Fruit fly (Drosophila melanogaster): ENCODE measurements around the gene CG32815.

Gene CG32815

DNA sequence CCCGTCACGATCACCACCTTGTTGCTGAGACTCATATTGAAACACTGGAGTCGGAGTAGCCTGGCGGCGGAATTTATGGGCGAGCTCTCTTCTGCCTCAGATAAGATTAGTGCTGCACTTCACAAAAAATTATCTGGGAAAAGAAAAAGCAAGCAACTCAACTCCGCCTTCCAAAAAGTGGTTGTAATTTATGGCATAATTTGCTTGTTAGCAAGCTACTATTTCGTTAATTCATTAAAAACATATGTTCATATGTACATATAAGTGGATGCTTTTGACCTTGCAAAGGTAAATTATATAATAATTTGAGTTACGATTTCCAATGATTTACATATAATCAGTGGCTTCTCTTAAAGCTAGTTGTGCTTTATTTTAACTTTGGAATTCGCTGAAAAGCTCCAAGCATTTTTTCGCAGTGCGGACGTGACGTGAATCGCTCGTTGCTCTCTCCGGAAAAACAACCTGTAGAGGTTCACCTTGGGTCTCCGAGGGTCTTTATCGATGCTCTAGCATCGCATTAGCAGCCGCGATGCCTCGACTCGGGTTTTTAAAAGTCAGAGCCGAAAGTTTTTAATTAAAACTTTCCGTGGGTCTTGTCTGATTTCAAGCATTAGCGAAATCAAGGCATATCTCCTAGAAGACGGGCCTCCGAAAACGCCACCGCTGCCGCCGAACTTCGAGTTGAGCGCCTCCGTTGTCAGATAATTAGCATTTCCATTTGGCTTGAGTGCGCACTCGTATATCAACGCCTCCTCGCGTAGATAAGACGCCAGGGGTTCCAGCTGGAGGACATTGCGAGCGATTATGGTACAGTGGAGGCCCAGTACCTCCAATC, 15.4 kb downstream of the CG32815 start, which contains the start of gene CG3699 (continued):
- TF ChIP-seq btn (GFP tag; optimal IDR thresholded peaks at IDR 0.05) (no peak), Hr51 (GFP tag; optimal IDR thresholded peaks at IDR 0.05) (peak in 1 of 2 experiments; percentile 57), CG10543 (GFP tag; optimal IDR thresholded peaks at IDR 0.05) (peak; percentile 44), CG2120 (GFP tag; optimal IDR thresholded peaks at IDR 0.05) (peak; percentile 75), CrebB (tag; optimal IDR thresholded peaks at IDR 0.05) (peak; percentile 25), CG9609 (GFP tag; optimal IDR thresholded peaks at IDR 0.05) (no peak), CG15514 (GFP tag; optimal IDR thresholded peaks at IDR 0.05) (peak; percentile 29), fu2 (GFP tag; optimal IDR thresholded peaks at IDR 0.05) (no peak), fd96Cb (tag; optimal IDR thresholded peaks at IDR 0.05) (peak; percentile 15), CG2712 (tag; optimal IDR thresholded peaks at IDR 0.05) (peak; percentile 42), CG8281 (tag; optimal IDR thresholded peaks at IDR 0.05) (no peak), fd64A (GFP tag; optimal IDR thresholded peaks at IDR 0.05) (no peak), cad (GFP tag; optimal IDR thresholded peaks at IDR 0.05) (no peak), nerfin-1 (tag; optimal IDR thresholded peaks at IDR 0.05) (no peak), CG13424 (tag; optimal IDR thresholded peaks at IDR 0.05) (peak; percentile 58), Opbp (GFP tag; IDR thresholded peaks at IDR 0.05; ENCODE audit: partially characterized antibody) (no peak), CG11504 (tag; optimal IDR thresholded peaks at IDR 0.05) (peak; percentile 66), Doc2 (GFP tag; IDR thresholded peaks at IDR 0.05) (no peak), Meics (GFP tag; optimal IDR thresholded peaks at IDR 0.05) (peak; percentile 75), sna (GFP tag; IDR thresholded peaks at IDR 0.05; ENCODE audit: partially characterized antibody) (no peak), tio (GFP tag; optimal IDR thresholded peaks at IDR 0.05) (no peak), HmgZ (tag; optimal IDR thresholded peaks at IDR 0.05) (peak; percentile 1), CG6813 (GFP tag; optimal IDR thresholded peaks at IDR 0.05) (peak; percentile 20), Xbp1 (GFP tag; optimal IDR thresholded peaks at IDR 0.05) (peak; percentile 39), CG18011 (GFP tag; optimal IDR thresholded peaks at IDR 0.05) (no peak), CG18599 (GFP tag; optimal IDR thresholded peaks at IDR 0.05) (peak; percentile 75), eyg (GFP tag; optimal IDR thresholded peaks at IDR 0.05) (no peak), CG8478 (optimal IDR thresholded peaks at IDR 0.05) (no peak), CG4820 (GFP tag; optimal IDR thresholded peaks at IDR 0.05) (peak; percentile 1), Mes4 (GFP tag; optimal IDR thresholded peaks at IDR 0.05) (no peak), z (GFP tag; IDR thresholded peaks at IDR 0.05) (no peak), Oli (tag; optimal IDR thresholded peaks at IDR 0.05) (peak; percentile 55), gce (GFP tag; IDR thresholded peaks at IDR 0.05) (no peak), unc-4 (GFP tag; IDR thresholded peaks at IDR 0.05; ENCODE audit: partially characterized antibody) (no peak), CG3847 (GFP tag; IDR thresholded peaks at IDR 0.05) (0 out of 2 replicates have a peak, but pooled peaks have one; percentile 6), CG12104 (GFP tag; optimal IDR thresholded peaks at IDR 0.05) (no peak), rib (GFP tag; IDR thresholded peaks at IDR 0.05) (0 out of 2 replicates have a peak, but pooled peaks have one; percentile 25), CG6854 (GFP tag; optimal IDR thresholded peaks at IDR 0.05) (peak; percentile 46), CG17361 (GFP tag; IDR thresholded peaks at IDR 0.05) (peak; percentile 51; the same call in 2 of the 3 replicates), CHES-1-like (GFP tag; optimal IDR thresholded peaks at IDR 0.05) (no peak), CG11695 (GFP tag; IDR thresholded peaks at IDR 0.05) (peak; percentile 44; the same call in 1 of the 3 replicates), CG2889 (GFP tag; IDR thresholded peaks at IDR 0.05) (no peak), kah (GFP tag; optimal IDR thresholded peaks at IDR 0.05) (no peak), slp2 (GFP tag; optimal IDR thresholded peaks at IDR 0.05) (no peak), Bteb2 (GFP tag; optimal IDR thresholded peaks at IDR 0.05) (no peak), grn (GFP tag; optimal IDR thresholded peaks at IDR 0.05) (peak; percentile 8), CG18619 (GFP tag; optimal IDR thresholded peaks at IDR 0.05) (peak; percentile 43), D19B (GFP tag; optimal IDR thresholded peaks at IDR 0.05) (peak; percentile 12)
